Worm (Caenorhabditis elegans): ENCODE measurements around the gene C17F4.12.
A peak's percentile ranks its signal among the peaks of the same experiment; 100 is the strongest.

The C17F4.12 gene

DNA sequence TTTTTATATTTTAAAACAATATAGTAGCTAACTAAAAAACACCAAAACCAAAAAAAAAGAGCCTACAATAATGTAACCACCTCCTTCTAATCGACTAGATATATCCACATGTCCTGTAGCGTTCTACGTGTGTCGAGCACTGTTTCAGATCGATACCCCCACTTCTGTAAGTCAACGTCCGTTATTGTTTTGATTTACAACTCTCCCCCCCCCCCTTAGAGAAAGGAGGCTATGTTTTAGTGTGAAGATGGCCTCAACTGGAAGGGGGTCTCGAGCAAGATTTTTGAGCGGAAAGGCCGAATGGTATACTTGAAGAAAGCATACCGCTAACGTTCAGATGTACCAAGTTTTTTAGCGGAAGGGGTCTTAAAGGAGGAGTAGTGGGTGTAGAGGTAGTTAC is 33.7 kb upstream of the C17F4.12 start, which contains the start of gene F02E11.4:
TSS of gene F02E11.4 (minus strand) at position 101 of the 400 bp plus-strand sequence.
- TF ChIP-seq nfyb-1 (GFP tag; IDR thresholded peaks at IDR 0.05) (no peak), F37B4.10 (GFP tag; IDR thresholded peaks at IDR 0.05) (no peak), snpc-4 (GFP tag; optimal IDR thresholded peaks at IDR 0.05) (no peak), snpc-4 (tag; optimal IDR thresholded peaks at IDR 0.05) (no peak), ztf-3 (GFP tag; optimal IDR thresholded peaks at IDR 0.05) (no peak), K12H6.12 (tag; optimal IDR thresholded peaks at IDR 0.05) (no peak), nhr-80 (tag; optimal IDR thresholded peaks at IDR 0.05) (no peak)

DNA sequence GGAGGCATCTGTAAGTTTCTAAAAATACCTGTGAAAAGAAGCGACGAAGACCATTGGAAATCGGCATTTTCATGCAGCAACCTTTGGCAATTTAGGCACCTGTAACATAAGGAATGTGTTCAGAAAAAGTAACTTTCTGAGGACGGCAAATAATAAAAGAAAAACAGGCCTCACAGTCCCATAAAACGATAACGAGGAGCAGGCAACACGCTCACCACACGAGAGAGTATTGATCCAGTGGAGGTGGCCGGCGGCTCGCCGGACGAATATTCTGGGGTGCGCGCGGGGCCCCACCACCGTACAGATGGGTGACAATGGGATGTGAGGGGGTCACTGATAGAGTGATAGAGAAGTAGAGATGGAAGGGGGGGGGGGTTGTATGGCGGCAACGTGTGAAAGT is 31.0 kb upstream of the C17F4.12 start, which contains the start of gene F02E11.3:
TSS of gene F02E11.3 (minus strand) at position 101 of the 400 bp plus-strand sequence.
- no peak for TF ChIP-seq pbrm-1 (GFP tag; IDR thresholded peaks at IDR 0.05)
- 0 out of 2 replicates have a peak, but pooled peaks have one; percentile 43 for TF ChIP-seq zfh-2 (GFP tag; conservative IDR thresholded peaks at IDR 0.05)

DNA sequence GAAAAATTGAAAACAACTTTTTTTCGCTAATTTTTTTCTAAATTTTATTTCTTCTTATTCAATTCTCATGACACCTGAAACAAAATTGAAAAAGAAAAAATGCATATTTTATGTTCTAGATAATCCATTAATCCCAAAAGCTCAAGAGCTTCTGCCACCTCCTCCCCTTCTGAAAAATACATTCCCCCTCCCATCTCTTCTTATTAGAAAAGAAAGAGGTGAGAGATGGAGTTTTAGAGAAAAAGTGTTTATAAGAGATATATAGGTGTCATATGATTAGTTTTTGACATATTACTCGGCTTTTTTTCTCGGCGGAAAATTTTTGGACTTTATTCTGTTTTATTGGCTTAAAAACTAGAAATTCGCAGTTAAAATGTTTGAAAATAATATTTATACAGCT is 26.6 kb upstream of the C17F4.12 start:
- TF ChIP-seq Y95B8A.8 (GFP tag; IDR thresholded peaks at IDR 0.05) (no peak), ceh-100 (GFP tag; IDR thresholded peaks at IDR 0.05) (no peak)

DNA sequence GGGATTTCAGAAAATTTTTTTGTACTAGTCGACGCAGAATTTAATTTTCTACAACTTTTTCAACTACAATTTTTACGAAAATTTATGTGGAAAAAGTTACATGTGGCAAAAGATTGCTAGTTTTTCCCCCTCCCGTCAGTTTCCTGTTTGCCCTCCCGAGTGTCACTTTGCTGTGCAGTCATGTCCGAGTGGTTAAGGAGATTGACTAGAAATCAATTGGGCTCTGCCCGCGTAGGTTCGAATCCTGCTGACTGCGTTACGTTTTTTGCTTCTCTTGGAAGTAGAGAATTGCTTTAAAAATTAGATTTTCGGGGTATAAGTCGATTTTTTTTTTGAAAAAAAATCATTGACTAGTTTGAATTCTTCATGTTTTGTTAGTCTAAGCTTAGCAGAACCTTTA is 23.8 kb upstream of the C17F4.12 start:
- TF ChIP-seq hlh-12 (tag; optimal IDR thresholded peaks at IDR 0.05) (no peak), ztf-22 (GFP tag; optimal IDR thresholded peaks at IDR 0.05) (no peak), fkh-3 (tag; optimal IDR thresholded peaks at IDR 0.05) (no peak), B0035.1 (tag; optimal IDR thresholded peaks at IDR 0.05) (no peak), D2030.7 (GFP tag; IDR thresholded peaks at IDR 0.05) (no peak), nhr-80 (tag; optimal IDR thresholded peaks at IDR 0.05) (no peak), F57A8.1 (GFP tag; optimal IDR thresholded peaks at IDR 0.05) (no peak), egl-18 (GFP tag; IDR thresholded peaks at IDR 0.05) (no peak), lag-1 (GFP tag; IDR thresholded peaks at IDR 0.05) (no peak), hlh-26 (GFP tag; conservative IDR thresholded peaks at IDR 0.05) (no peak), K12H6.12 (tag; optimal IDR thresholded peaks at IDR 0.05) (no peak), snpc-1.3 (tag; optimal IDR thresholded peaks at IDR 0.05; ENCODE audit: insufficient read depth) (no peak), ceh-91 (GFP tag; IDR thresholded peaks at IDR 0.05) (no peak), Y53G8AR.9 (GFP tag; conservative IDR thresholded peaks at IDR 0.05) (peak; percentile 55; the same call in 1 of the 2 replicates), F49E8.2 (tag; optimal IDR thresholded peaks at IDR 0.05; ENCODE audit: insufficient read depth) (no peak), ceh-79 (tag; optimal IDR thresholded peaks at IDR 0.05) (no peak), tbp1 (GFP tag; optimal IDR thresholded peaks at IDR 0.05) (peak; percentile 95), let-526 (GFP tag; IDR thresholded peaks at IDR 0.05) (no peak), F57C9.4 (tag; optimal IDR thresholded peaks at IDR 0.05) (no peak), chd-7 (tag; optimal IDR thresholded peaks at IDR 0.05) (peak; percentile 14), T07F8.4 (tag; optimal IDR thresholded peaks at IDR 0.05) (no peak), rcor-1 (GFP tag; IDR thresholded peaks at IDR 0.05) (no peak), egrh-3 (GFP tag; IDR thresholded peaks at IDR 0.05) (no peak), ztf-25 (GFP tag; IDR thresholded peaks at IDR 0.05) (0 out of 2 replicates have a peak, but pooled peaks have one; percentile 38), pbrm-1 (GFP tag; IDR thresholded peaks at IDR 0.05) (no peak), lin-26 (GFP tag; IDR thresholded peaks at IDR 0.05) (peak; percentile 80; the same call in 1 of the 2 replicates), nhr-27 (tag; optimal IDR thresholded peaks at IDR 0.05) (no peak), lin-54 (GFP tag; optimal IDR thresholded peaks at IDR 0.05) (no peak), F10E7.11 (tag; optimal IDR thresholded peaks at IDR 0.05) (no peak), ama-1 (optimal IDR thresholded peaks at IDR 0.05) (no peak), ama-1 (GFP tag; optimal IDR thresholded peaks at IDR 0.05) (peak; percentile 16 to 25), madf-10 (tag; optimal IDR thresholded peaks at IDR 0.05) (no peak), sptf-2 (GFP tag; optimal IDR thresholded peaks at IDR 0.05) (no peak), ztf-18 (tag; optimal IDR thresholded peaks at IDR 0.05) (no peak), rec-8 (tag; optimal IDR thresholded peaks at IDR 0.05) (no peak), athp-1 (tag; optimal IDR thresholded peaks at IDR 0.05) (no peak)
